Worm (Caenorhabditis elegans) whole organism, L4 larva: ENCODE data around the gene srz-1.

ENCODE experiments used
- F26F4.8 ChIP-seq: fragments of 200-800 bp; sonication (Bioruptor generic); conservative IDR thresholded peaks from 2 replicates; pipeline ENCODE4 v1.3.6; 2022; ENCODE audit warnings: missing genetic modification characterization, missing compliant biosample characterization
- ceh-28 ChIP-seq: fragments of 150-350 bp; optimal IDR thresholded peaks from 2 replicates; lab custom pipeline; 2014; ENCODE audit warnings: missing biosample characterization, missing genetic modification reagents, missing genetic modification characterization
- ces-1 ChIP-seq: fragments of 150-350 bp; sonication (generic microtip); optimal IDR thresholded peaks from 4 replicates; lab custom pipeline; 2014; ENCODE audit warnings: missing biosample characterization, missing genetic modification reagents, missing genetic modification characterization
- egl-27 ChIP-seq: sonication (generic microtip); optimal IDR thresholded peaks from 3 replicates; lab custom pipeline; 2017; ENCODE audit warnings: missing biosample characterization, missing genetic modification reagents, missing genetic modification characterization
- nhr-77 ChIP-seq: fragments of 150-350 bp; optimal IDR thresholded peaks from 2 replicates; lab custom pipeline; 2014; ENCODE audit warnings: missing biosample characterization, missing genetic modification characterization
- saeg-2 ChIP-seq: fragments of 200-800 bp; sonication (Bioruptor generic); IDR thresholded peaks from 2 replicates; pipeline ENCODE4 v1.3.6; 2022; ENCODE audit warnings: missing genetic modification reagents, missing genetic modification characterization, missing compliant biosample characterization
- unc-62 ChIP-seq, 3 experiments: fragments of 150-350 bp in 1 of 3; sonication (generic microtip); optimal IDR thresholded peaks in 2 of 3; peaks in 1 of 3; 1 replicate in 1 of 3; 2 replicates in 2 of 3; lab custom pipeline; 2014 to 2017; ENCODE audit warnings: missing biosample characterization in 3 of 3, missing genetic modification characterization in 3 of 3, missing genetic modification reagents in 3 of 3, missing genotype in 1 of 3
- zag-1 ChIP-seq: fragments of 150-350 bp; optimal IDR thresholded peaks from 2 replicates; lab custom pipeline; 2014; ENCODE audit warnings: missing biosample characterization, missing genetic modification characterization

- TF ChIP-seq unc-62 (GFP tag; optimal IDR thresholded peaks at IDR 0.05 in 1 of 2; lab: Kevin White, UChicago) = no peak
- TF ChIP-seq unc-62 (tag; optimal IDR thresholded peaks at IDR 0.05; lab: Kevin White, UChicago) = no peak
- no peak for TF ChIP-seq nhr-77 (tag; lab: Kevin White, UChicago)
- TF ChIP-seq F26F4.8 (GFP tag; lab: Robert Waterston, UW) = no peak
- TF ChIP-seq egl-27 (tag; lab: Kevin White, UChicago) = no peak
- no peak for TF ChIP-seq ces-1 (GFP tag; lab: Kevin White, UChicago)
- no peak for TF ChIP-seq zag-1
- no peak for TF ChIP-seq ceh-28 (tag; lab: Kevin White, UChicago)
- TF ChIP-seq saeg-2 (GFP tag; lab: Robert Waterston, UW) = no peak
These were observed 28.6 kb upstream of the srz-1 start, which contains the start of gene W06G6.10 for ce11 chrV:16647093-16647492.
